Fruit fly (Drosophila melanogaster) whole organism, embryonic: Measurements from ENCODE around the gene CG33941.

Experiments used
- Ada2b ChIP-seq: fragments of 200-800 bp; sonication (Bioruptor generic); IDR thresholded peaks from 2 replicates; pipeline ENCODE4 v1.3.6; 2022; ENCODE audit warnings: missing biosample characterization, missing genetic modification characterization
- B-H1 ChIP-seq: fragments of 200-800 bp; sonication (Bioruptor generic); IDR thresholded peaks from 3 replicates; pipeline ENCODE4 v1.3.6; 2022; ENCODE audit warnings: missing biosample characterization, missing genetic modification characterization
- Bgb ChIP-seq: fragments of 200-800 bp; sonication (Bioruptor generic); IDR thresholded peaks from 2 replicates; pipeline ENCODE4 v1.3.6; 2022; ENCODE audit warnings: missing biosample characterization, missing genetic modification characterization; ENCODE audit not compliant: partially characterized antibody
- CG10147 ChIP-seq: fragments of 200-800 bp; sonication (Bioruptor generic); optimal IDR thresholded peaks from 2 replicates; lab custom pipeline; 2019; ENCODE audit warnings: missing biosample characterization, mild to moderate bottlenecking, missing genetic modification characterization, moderate library complexity
- CG10321 ChIP-seq: fragments of 200-800 bp; sonication (Bioruptor generic); IDR thresholded peaks from 2 replicates; pipeline ENCODE4 v1.3.6; 2022; ENCODE audit warnings: missing biosample characterization, missing genetic modification characterization
- CG10979 ChIP-seq: fragments of 200-800 bp; sonication (Bioruptor generic); optimal IDR thresholded peaks from 2 replicates; lab custom pipeline; 2018; ENCODE audit warnings: missing biosample characterization, mild to moderate bottlenecking, missing genetic modification characterization, moderate library complexity
- CG11560 ChIP-seq: fragments of 200-800 bp; sonication (Bioruptor generic); IDR thresholded peaks from 3 replicates; pipeline ENCODE4 v1.3.6; 2022; ENCODE audit warnings: missing biosample characterization, missing genetic modification characterization
- CG11695 ChIP-seq: fragments of 200-800 bp; sonication (Bioruptor generic); IDR thresholded peaks from 3 replicates; pipeline ENCODE4 v1.3.6; 2022; ENCODE audit warnings: missing biosample characterization, missing genetic modification characterization
- CG12219 ChIP-seq: fragments of 200-800 bp; sonication (Bioruptor generic); optimal IDR thresholded peaks from 3 replicates; lab custom pipeline; 2018; ENCODE audit warnings: missing biosample characterization, mild to moderate bottlenecking, missing genetic modification characterization
- CG14050 ChIP-seq: fragments of 200-800 bp; sonication (Bioruptor generic); IDR thresholded peaks from 3 replicates; pipeline ENCODE4 v1.3.6; 2022; ENCODE audit warnings: missing biosample characterization, missing genetic modification characterization
- CG1602 ChIP-seq: fragments of 200-800 bp; sonication (Bioruptor generic); optimal IDR thresholded peaks from 3 replicates; lab custom pipeline; 2016; ENCODE audit warnings: missing biosample characterization, missing genetic modification characterization
- CG16779 ChIP-seq: fragments of 200-800 bp; sonication (Bioruptor generic); IDR thresholded peaks from 2 replicates; pipeline ENCODE4 v1.3.6; 2022; ENCODE audit warnings: missing biosample characterization, missing genetic modification characterization
- CG17385 ChIP-seq: fragments of 200-800 bp; sonication (Bioruptor generic); optimal IDR thresholded peaks from 3 replicates; lab custom pipeline; 2018; ENCODE audit warnings: missing biosample characterization, mild to moderate bottlenecking, missing genetic modification characterization
- CG2129 ChIP-seq: fragments of 200-800 bp; sonication (Bioruptor generic); IDR thresholded peaks from 2 replicates; pipeline ENCODE4 v1.3.6; 2022; ENCODE audit warnings: missing biosample characterization, missing genetic modification characterization; ENCODE audit not compliant: partially characterized antibody
- CG2202 ChIP-seq: fragments of 200-800 bp; sonication (Bioruptor generic); optimal IDR thresholded peaks from 2 replicates; lab custom pipeline; 2018; ENCODE audit warnings: missing biosample characterization, mild to moderate bottlenecking, missing genetic modification characterization
- CG2712 ChIP-seq: fragments of 200-800 bp; optimal IDR thresholded peaks from 3 replicates; lab custom pipeline; 2019; ENCODE audit warnings: missing biosample characterization, mild to moderate bottlenecking, missing genetic modification characterization, moderate library complexity
- CG31224 ChIP-seq: fragments of 200-800 bp; sonication (Bioruptor generic); IDR thresholded peaks from 2 replicates; pipeline ENCODE4 v1.3.6; 2022; ENCODE audit warnings: missing biosample characterization, missing genetic modification characterization
- CG3838 ChIP-seq: fragments of 200-800 bp; sonication (Bioruptor generic); optimal IDR thresholded peaks from 3 replicates; lab custom pipeline; 2016; ENCODE audit warnings: missing biosample characterization, missing genetic modification characterization
- CG4404 ChIP-seq: fragments of 200-800 bp; sonication (Bioruptor generic); IDR thresholded peaks from 2 replicates; pipeline ENCODE4 v1.3.6; 2022; ENCODE audit warnings: missing biosample characterization, missing genetic modification characterization
- CG6854 ChIP-seq: fragments of 200-800 bp; sonication (Bioruptor generic); optimal IDR thresholded peaks from 3 replicates; lab custom pipeline; 2017; ENCODE audit warnings: missing biosample characterization, mild to moderate bottlenecking, missing genetic modification characterization
- CG7357 ChIP-seq: fragments of 200-800 bp; sonication (Bioruptor generic); IDR thresholded peaks from 3 replicates; pipeline ENCODE4 v1.3.6; 2022; ENCODE audit warnings: missing biosample characterization, missing genetic modification characterization
- CG7745 ChIP-seq: fragments of 200-800 bp; sonication (Bioruptor generic); optimal IDR thresholded peaks from 2 replicates; lab custom pipeline; 2018; ENCODE audit warnings: missing biosample characterization, mild to moderate bottlenecking, missing genetic modification characterization, moderate library complexity
- CG7839 ChIP-seq: fragments of 200-800 bp; sonication (Bioruptor generic); optimal IDR thresholded peaks from 3 replicates; lab custom pipeline; 2018; ENCODE audit warnings: missing biosample characterization, mild to moderate bottlenecking, missing genetic modification characterization, moderate library complexity
- CG9215 ChIP-seq: fragments of 200-800 bp; sonication (Bioruptor generic); IDR thresholded peaks from 2 replicates; pipeline ENCODE4 v1.3.6; 2022; ENCODE audit warnings: missing biosample characterization, missing genetic modification characterization
- CrebB ChIP-seq: fragments of 200-800 bp; sonication (Bioruptor generic); optimal IDR thresholded peaks from 3 replicates; lab custom pipeline; 2018; ENCODE audit warnings: missing biosample characterization, mild to moderate bottlenecking, missing genetic modification characterization
- Dbx ChIP-seq: fragments of 200-800 bp; sonication (Bioruptor generic); IDR thresholded peaks from 3 replicates; pipeline ENCODE4 v1.3.6; 2022; ENCODE audit warnings: missing biosample characterization, missing genetic modification characterization
- Doc3 ChIP-seq: fragments of 200-800 bp; sonication (Bioruptor generic); IDR thresholded peaks from 3 replicates; pipeline ENCODE4 v1.3.6; 2022; ENCODE audit warnings: missing biosample characterization, missing genetic modification characterization; ENCODE audit not compliant: partially characterized antibody
- Fer3 ChIP-seq: fragments of 200-800 bp; sonication (Bioruptor generic); optimal IDR thresholded peaks from 2 replicates; lab custom pipeline; 2018; ENCODE audit warnings: missing biosample characterization, mild to moderate bottlenecking, missing genetic modification characterization, moderate library complexity
- Gsc ChIP-seq: fragments of 200-800 bp; sonication (Bioruptor generic); IDR thresholded peaks from 2 replicates; pipeline ENCODE4 v1.3.6; 2022; ENCODE audit warnings: missing biosample characterization, missing genetic modification characterization
- Lim3 ChIP-seq: fragments of 200-800 bp; sonication (Bioruptor generic); IDR thresholded peaks from 2 replicates; pipeline ENCODE4 v1.3.6; 2022; ENCODE audit warnings: missing biosample characterization, missing genetic modification characterization
- NC2β ChIP-seq: fragments of 200-800 bp; sonication (Bioruptor generic); optimal IDR thresholded peaks from 2 replicates; lab custom pipeline; 2016; ENCODE audit warnings: missing biosample characterization, missing genetic modification characterization
- Optix ChIP-seq: fragments of 200-800 bp; sonication (Bioruptor generic); IDR thresholded peaks from 3 replicates; pipeline ENCODE4 v1.3.6; 2022; ENCODE audit warnings: missing biosample characterization, missing genetic modification characterization
- Ptx1 ChIP-seq: fragments of 200-800 bp; sonication (Bioruptor generic); IDR thresholded peaks from 2 replicates; pipeline ENCODE4 v1.3.6; 2022; ENCODE audit warnings: missing biosample characterization, missing genetic modification characterization
- Vsx1 ChIP-seq: fragments of 200-800 bp; sonication (Bioruptor generic); optimal IDR thresholded peaks from 2 replicates; lab custom pipeline; 2017; ENCODE audit warnings: missing biosample characterization, mild to moderate bottlenecking, missing genetic modification characterization, missing genetic modification reagents
- ap ChIP-seq: fragments of 200-800 bp; sonication (Bioruptor generic); IDR thresholded peaks from 2 replicates; pipeline ENCODE4 v1.3.6; 2022; ENCODE audit warnings: missing biosample characterization, missing genetic modification characterization
- br ChIP-seq: fragments of >200 bp; optimal IDR thresholded peaks from 2 replicates; lab custom pipeline; 2017
- dan ChIP-seq: fragments of 200-800 bp; sonication (Bioruptor generic); IDR thresholded peaks from 2 replicates; pipeline ENCODE4 v1.3.6; 2022; ENCODE audit warnings: missing biosample characterization, missing genetic modification characterization
- dpn ChIP-seq, 2 experiments: fragments of 200-800 bp; sonication (Bioruptor generic); optimal IDR thresholded peaks; 3 replicates each; lab custom pipeline; 2016; ENCODE audit warnings: missing biosample characterization in 2 of 2, missing genetic modification characterization in 2 of 2
- esg ChIP-seq: fragments of 200-800 bp; sonication (Bioruptor generic); conservative IDR thresholded peaks from 2 replicates; pipeline ENCODE4 v1.3.6; 2022; ENCODE audit warnings: missing biosample characterization, missing genetic modification characterization
- hth ChIP-seq: fragments of >200 bp; optimal IDR thresholded peaks from 2 replicates; lab custom pipeline; 2017; ENCODE audit warnings: inconsistent platforms
- kni ChIP-seq: fragments of 200-800 bp; sonication (Bioruptor generic); optimal IDR thresholded peaks from 3 replicates; lab custom pipeline; 2017; ENCODE audit warnings: mild to moderate bottlenecking, missing biosample characterization, missing genetic modification reagents, missing genetic modification characterization
- lola ChIP-seq, 3 experiments: fragments of >200 bp in 2 of 3; fragments of 200-800 bp in 1 of 3; sonication (Bioruptor generic) in 1 of 3; optimal IDR thresholded peaks; 2 replicates each; lab custom pipeline; 2017 to 2019; ENCODE audit warnings: missing biosample characterization in 3 of 3, missing genetic modification characterization in 3 of 3, mild to moderate bottlenecking in 1 of 3, moderate library complexity in 1 of 3
- nerfin-1 ChIP-seq: fragments of 200-800 bp; sonication (Bioruptor generic); optimal IDR thresholded peaks from 3 replicates; lab custom pipeline; 2019; ENCODE audit warnings: missing biosample characterization, mild to moderate bottlenecking, missing genetic modification characterization, moderate library complexity
- odd ChIP-seq: fragments of 200-800 bp; sonication (Bioruptor generic); optimal IDR thresholded peaks from 2 replicates; lab custom pipeline; 2017; ENCODE audit warnings: missing biosample characterization, mild to moderate bottlenecking, missing genetic modification characterization
- pros ChIP-seq: fragments of 200-800 bp; sonication (Bioruptor generic); optimal IDR thresholded peaks from 3 replicates; lab custom pipeline; 2019; ENCODE audit warnings: missing biosample characterization, mild to moderate bottlenecking, missing genetic modification characterization, moderate library complexity
- schlank ChIP-seq: fragments of 200-800 bp; sonication (Bioruptor generic); optimal IDR thresholded peaks from 2 replicates; lab custom pipeline; 2018; ENCODE audit warnings: missing biosample characterization, mild to moderate bottlenecking, missing genetic modification characterization
- shn ChIP-seq: fragments of 200-800 bp; sonication (Bioruptor generic); optimal IDR thresholded peaks from 3 replicates; lab custom pipeline; 2016; ENCODE audit warnings: missing biosample characterization, missing genetic modification characterization
- sima ChIP-seq: fragments of 200-800 bp; sonication (Bioruptor generic); optimal IDR thresholded peaks from 2 replicates; lab custom pipeline; 2016; ENCODE audit warnings: missing biosample characterization, missing genetic modification characterization
- tin ChIP-seq: fragments of 200-800 bp; sonication (Bioruptor generic); optimal IDR thresholded peaks from 3 replicates; lab custom pipeline; 2016; ENCODE audit warnings: missing biosample characterization, missing genetic modification characterization
- zf30C ChIP-seq: fragments of 200-800 bp; sonication (Bioruptor generic); optimal IDR thresholded peaks from 3 replicates; lab custom pipeline; 2018; ENCODE audit warnings: missing biosample characterization, mild to moderate bottlenecking, missing genetic modification characterization

The CG33941 gene

DNA sequence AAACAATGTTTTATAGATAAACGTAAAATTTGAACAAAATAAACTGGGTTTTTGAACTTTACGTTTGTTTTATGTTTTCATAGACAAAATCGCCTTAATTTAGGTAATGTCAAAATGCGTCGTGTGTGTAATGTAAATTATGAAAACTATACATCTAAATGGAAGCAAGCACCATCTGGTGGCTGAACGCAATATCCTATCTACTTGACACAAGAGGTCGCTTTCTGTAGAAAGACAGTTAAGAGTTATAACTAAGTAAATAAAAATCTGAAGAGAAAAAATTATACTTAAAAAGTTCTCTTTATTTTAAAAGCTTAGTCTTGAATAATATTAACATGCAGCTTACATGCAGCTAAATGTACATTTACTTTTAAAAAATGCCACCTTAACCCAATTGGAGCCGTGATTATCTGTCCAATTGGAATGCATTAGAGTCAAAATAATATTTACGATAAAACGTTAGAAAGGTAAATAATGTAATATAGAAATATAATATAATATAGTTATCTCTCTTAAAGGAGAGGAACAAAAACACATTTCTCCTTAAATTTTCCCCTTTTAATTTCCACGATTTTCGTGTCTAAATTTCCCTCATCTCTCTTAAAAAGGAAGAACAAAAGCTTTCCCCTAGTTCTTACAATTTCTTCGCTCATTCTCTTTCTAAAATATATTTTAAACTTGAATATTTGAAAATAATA lies 42.5 kb upstream of the CG33941 start (continued):
- peak; percentile 96 for TF ChIP-seq shn (GFP tag; lab: Kevin White, UChicago)
- peak; percentile 95; the same call in 2 of the 3 replicates for TF ChIP-seq Dbx (GFP tag; lab: Robert Waterston, UW)
- no peak for TF ChIP-seq CG4404
- TF ChIP-seq CG11560 = no peak
- TF ChIP-seq ap = no peak; the same call in 1 of the 2 replicates
- TF ChIP-seq Ada2b (GFP tag; lab: Robert Waterston, UW) = peak; percentile 78; the same call in 1 of the 2 replicates
- TF ChIP-seq CG10321 (GFP tag; lab: Robert Waterston, UW) = 0 out of 2 replicates have a peak, but pooled peaks have one; percentile 30
- TF ChIP-seq zf30C (GFP tag; lab: Kevin White, UChicago) = peak; percentile 9
- peak; percentile 94; the same call in 1 of the 2 replicates for TF ChIP-seq CG16779 (GFP tag; lab: Robert Waterston, UW)
- no peak for TF ChIP-seq Lim3
- TF ChIP-seq NC2β (GFP tag; lab: Kevin White, UChicago) = peak; percentile 95
- peak; percentile 43; the same call in 2 of the 3 replicates for TF ChIP-seq CG7357
- TF ChIP-seq br = no peak
- no peak for TF ChIP-seq Gsc (GFP tag; lab: Robert Waterston, UW)
- peak; percentile 83 for TF ChIP-seq B-H1 (GFP tag; lab: Robert Waterston, UW)
- no peak for TF ChIP-seq CG10147
- TF ChIP-seq Vsx1 (GFP tag; lab: Kevin White, UChicago) = peak; percentile 91
- peak; percentile 67; the same call in 2 of the 3 replicates for TF ChIP-seq CG11695 (GFP tag; lab: Robert Waterston, UW)
- peak; percentile 96 for TF ChIP-seq tin (GFP tag; lab: Kevin White, UChicago)
- TF ChIP-seq CG12219 = peak; percentile 87
- TF ChIP-seq CG2129 (GFP tag; lab: Robert Waterston, UW) = no peak
- TF ChIP-seq CG9215 = no peak
- TF ChIP-seq CG10979 (tag; lab: Kevin White, UChicago) = peak; percentile 92
- TF ChIP-seq esg (GFP tag; lab: Robert Waterston, UW) = no peak; the same call in 1 of the 2 replicates
- TF ChIP-seq lola (GFP tag; optimal IDR thresholded peaks at IDR 0.05; lab: Kevin White, UChicago) = peak in 1 of 3 experiments; percentile 63
- TF ChIP-seq CG7745 (tag; lab: Kevin White, UChicago) = no peak
- TF ChIP-seq CG1602 (GFP tag; lab: Kevin White, UChicago) = peak; percentile 92
- peak; percentile 88 for TF ChIP-seq kni (GFP tag; lab: Kevin White, UChicago)
- TF ChIP-seq CrebB (tag; lab: Kevin White, UChicago) = peak; percentile 85
- TF ChIP-seq CG6854 = peak; percentile 91
- no peak for TF ChIP-seq pros (GFP tag; lab: Kevin White, UChicago)
- TF ChIP-seq dan (GFP tag; lab: Robert Waterston, UW) = no peak
- TF ChIP-seq CG2202 (tag; lab: Kevin White, UChicago) = peak; percentile 77
- peak; percentile 80 for TF ChIP-seq odd (GFP tag; lab: Kevin White, UChicago)
- TF ChIP-seq CG17385 (GFP tag; lab: Kevin White, UChicago) = peak; percentile 88
- TF ChIP-seq CG7839 (tag; lab: Kevin White, UChicago) = peak; percentile 91
- TF ChIP-seq CG3838 (GFP tag; lab: Kevin White, UChicago) = peak; percentile 78
- TF ChIP-seq CG14050 (GFP tag; lab: Robert Waterston, UW) = peak; percentile 88
- peak; percentile 88 for TF ChIP-seq Bgb (GFP tag; lab: Robert Waterston, UW)
- no peak for TF ChIP-seq nerfin-1 (tag; lab: Kevin White, UChicago)
- no peak for TF ChIP-seq Optix (GFP tag; lab: Robert Waterston, UW)
- TF ChIP-seq Doc3 (GFP tag; lab: Robert Waterston, UW) = no peak
- peak; percentile 79; the same call in 1 of the 2 replicates for TF ChIP-seq CG31224 (GFP tag; lab: Robert Waterston, UW)
- TF ChIP-seq sima (GFP tag; lab: Kevin White, UChicago) = peak; percentile 79
- peak; percentile 92 for TF ChIP-seq Ptx1 (GFP tag; lab: Robert Waterston, UW)
- TF ChIP-seq dpn (GFP tag; optimal IDR thresholded peaks at IDR 0.05; lab: Kevin White, UChicago) = peak; percentile 94 to 97
- peak; percentile 50 for TF ChIP-seq schlank (tag; lab: Kevin White, UChicago)
- peak; percentile 94 for TF ChIP-seq Fer3 (tag; lab: Kevin White, UChicago)
- peak; percentile 91 for TF ChIP-seq CG2712 (tag; lab: Kevin White, UChicago)
- no peak for TF ChIP-seq hth (lab: Kevin White, UChicago)
